Fruit fly (Drosophila melanogaster) whole organism, embryonic: ENCODE results near the gene CG32428.
A peak's percentile ranks its signal among the peaks of the same experiment; 100 is the strongest.

Experiments used
- Adf1 ChIP-seq: fragments of 200-800 bp; sonication (Bioruptor generic); IDR thresholded peaks from 2 replicates; pipeline ENCODE4 v1.3.6; 2022; ENCODE audit warnings: missing biosample characterization, missing genetic modification characterization
- CG10366 ChIP-seq: fragments of 200-800 bp; sonication (Bioruptor generic); IDR thresholded peaks from 2 replicates; pipeline ENCODE4 v1.3.6; 2022; ENCODE audit warnings: missing biosample characterization, missing genetic modification characterization
- CG12219 ChIP-seq: fragments of 200-800 bp; sonication (Bioruptor generic); optimal IDR thresholded peaks from 3 replicates; lab custom pipeline; 2018; ENCODE audit warnings: missing biosample characterization, mild to moderate bottlenecking, missing genetic modification characterization
- CG12659 ChIP-seq: fragments of 200-800 bp; sonication (Bioruptor generic); optimal IDR thresholded peaks from 3 replicates; lab custom pipeline; 2017; ENCODE audit warnings: mild to moderate bottlenecking, missing biosample characterization, missing genetic modification reagents, missing genetic modification characterization
- CG14441 ChIP-seq: fragments of 200-800 bp; sonication (Bioruptor generic); IDR thresholded peaks from 2 replicates; pipeline ENCODE4 v1.3.6; 2022; ENCODE audit warnings: missing biosample characterization, missing genetic modification characterization
- CG15269 ChIP-seq: fragments of 200-800 bp; sonication (Bioruptor generic); optimal IDR thresholded peaks from 2 replicates; lab custom pipeline; 2018; ENCODE audit warnings: missing biosample characterization, mild to moderate bottlenecking, missing genetic modification characterization, moderate library complexity
- CG1603 ChIP-seq: fragments of 200-800 bp; sonication (Bioruptor generic); optimal IDR thresholded peaks from 2 replicates; lab custom pipeline; 2019; ENCODE audit warnings: missing biosample characterization, mild to moderate bottlenecking, missing genetic modification characterization, moderate library complexity
- CG17385 ChIP-seq: fragments of 200-800 bp; sonication (Bioruptor generic); optimal IDR thresholded peaks from 3 replicates; lab custom pipeline; 2018; ENCODE audit warnings: missing biosample characterization, mild to moderate bottlenecking, missing genetic modification characterization
- CG17829 ChIP-seq: fragments of 200-800 bp; optimal IDR thresholded peaks from 2 replicates; lab custom pipeline; 2019; ENCODE audit warnings: missing biosample characterization, mild to moderate bottlenecking, missing genetic modification characterization, moderate library complexity
- CG2202 ChIP-seq: fragments of 200-800 bp; sonication (Bioruptor generic); optimal IDR thresholded peaks from 2 replicates; lab custom pipeline; 2018; ENCODE audit warnings: missing biosample characterization, mild to moderate bottlenecking, missing genetic modification characterization
- CG2678 ChIP-seq: fragments of 200-800 bp; sonication (Bioruptor generic); optimal IDR thresholded peaks from 3 replicates; lab custom pipeline; 2019; ENCODE audit warnings: missing biosample characterization, mild to moderate bottlenecking, missing genetic modification characterization, moderate library complexity
- CG33557 ChIP-seq: fragments of 200-800 bp; sonication (Bioruptor generic); optimal IDR thresholded peaks from 2 replicates; lab custom pipeline; 2019; ENCODE audit warnings: missing biosample characterization, mild to moderate bottlenecking, missing genetic modification characterization, moderate library complexity
- CG34224 ChIP-seq: fragments of 200-800 bp; sonication (Bioruptor generic); IDR thresholded peaks from 3 replicates; pipeline ENCODE4 v1.3.6; 2022; ENCODE audit warnings: missing biosample characterization, missing genetic modification characterization; ENCODE audit not compliant: partially characterized antibody
- CG5180 ChIP-seq: fragments of 200-800 bp; sonication (Bioruptor generic); optimal IDR thresholded peaks from 3 replicates; lab custom pipeline; 2017; ENCODE audit warnings: missing biosample characterization, missing genetic modification characterization, mild to moderate bottlenecking, moderate library complexity, missing genetic modification reagents
- CG6765 ChIP-seq: fragments of 200-800 bp; sonication (Bioruptor generic); optimal IDR thresholded peaks from 3 replicates; lab custom pipeline; 2017; ENCODE audit warnings: missing biosample characterization, mild to moderate bottlenecking, missing genetic modification characterization
- CG8388 ChIP-seq: fragments of 200-800 bp; sonication (Bioruptor generic); optimal IDR thresholded peaks from 2 replicates; lab custom pipeline; 2019; ENCODE audit warnings: missing biosample characterization, mild to moderate bottlenecking, missing genetic modification characterization, moderate library complexity
- CG8478 ChIP-seq: fragments of >200 bp; optimal IDR thresholded peaks from 2 replicates; lab custom pipeline; 2018
- Deaf1 ChIP-seq: fragments of 200-800 bp; optimal IDR thresholded peaks from 3 replicates; lab custom pipeline; 2019; ENCODE audit warnings: missing biosample characterization, mild to moderate bottlenecking, missing genetic modification characterization, moderate library complexity
- Dip2 ChIP-seq: fragments of 200-800 bp; sonication (Bioruptor generic); IDR thresholded peaks from 2 replicates; pipeline ENCODE4 v1.3.6; 2022; ENCODE audit warnings: missing biosample characterization, missing genetic modification characterization
- Dip3 ChIP-seq: fragments of 200-800 bp; sonication (Bioruptor generic); optimal IDR thresholded peaks from 3 replicates; lab custom pipeline; 2016; ENCODE audit warnings: missing biosample characterization, missing genetic modification characterization
- Hr3 ChIP-seq: fragments of 200-800 bp; sonication (Bioruptor generic); optimal IDR thresholded peaks from 3 replicates; lab custom pipeline; 2016; ENCODE audit warnings: missing biosample characterization, missing genetic modification characterization
- Mad ChIP-seq: fragments of 200-800 bp; sonication (Bioruptor generic); optimal IDR thresholded peaks from 2 replicates; lab custom pipeline; 2016; ENCODE audit warnings: missing biosample characterization, missing genetic modification characterization
- Meics ChIP-seq: fragments of 200-800 bp; sonication (Bioruptor generic); optimal IDR thresholded peaks from 2 replicates; lab custom pipeline; 2017; ENCODE audit warnings: missing biosample characterization, mild to moderate bottlenecking, missing genetic modification characterization
- Poxn ChIP-seq: fragments of 200-800 bp; sonication (Bioruptor generic); IDR thresholded peaks from 2 replicates; pipeline ENCODE4 v1.3.6; 2022; ENCODE audit warnings: missing biosample characterization, missing genetic modification characterization
- Xrp1 ChIP-seq: fragments of 200-800 bp; sonication (Bioruptor generic); IDR thresholded peaks from 2 replicates; pipeline ENCODE4 v1.3.6; 2022; ENCODE audit warnings: missing biosample characterization, missing genetic modification characterization
- az2 ChIP-seq: fragments of 200-800 bp; sonication (Bioruptor generic); optimal IDR thresholded peaks from 3 replicates; lab custom pipeline; 2016; ENCODE audit warnings: missing biosample characterization, missing genetic modification characterization
- br ChIP-seq: fragments of >200 bp; optimal IDR thresholded peaks from 2 replicates; lab custom pipeline; 2017
- cad ChIP-seq: fragments of >200 bp; optimal IDR thresholded peaks from 2 replicates; lab custom pipeline; 2017; ENCODE audit warnings: missing biosample characterization, missing genetic modification characterization
- cwo ChIP-seq: fragments of 200-800 bp; sonication (Bioruptor generic); optimal IDR thresholded peaks from 3 replicates; lab custom pipeline; 2017; ENCODE audit warnings: missing biosample characterization, missing genetic modification characterization, mild to moderate bottlenecking, moderate library complexity, missing genetic modification reagents
- da ChIP-seq: fragments of 200-800 bp; sonication (Bioruptor generic); optimal IDR thresholded peaks from 2 replicates; lab custom pipeline; 2016; ENCODE audit warnings: missing biosample characterization, missing genetic modification characterization
- danr ChIP-seq: fragments of 200-800 bp; sonication (Bioruptor generic); IDR thresholded peaks from 2 replicates; pipeline ENCODE4 v1.3.6; 2022; ENCODE audit warnings: missing biosample characterization, missing genetic modification characterization
- dimm ChIP-seq: fragments of 200-800 bp; sonication (Bioruptor generic); IDR thresholded peaks from 2 replicates; pipeline ENCODE4 v1.3.6; 2022; ENCODE audit warnings: missing biosample characterization, missing genetic modification characterization
- dysf ChIP-seq: fragments of 200-800 bp; sonication (Bioruptor generic); IDR thresholded peaks from 3 replicates; pipeline ENCODE4 v1.3.6; 2022; ENCODE audit warnings: missing biosample characterization, missing genetic modification characterization
- en ChIP-seq: fragments of 200-800 bp; sonication (Bioruptor generic); optimal IDR thresholded peaks from 2 replicates; lab custom pipeline; 2016; ENCODE audit warnings: missing biosample characterization, missing genetic modification characterization
- esg ChIP-seq: fragments of 200-800 bp; sonication (Bioruptor generic); conservative IDR thresholded peaks from 2 replicates; pipeline ENCODE4 v1.3.6; 2022; ENCODE audit warnings: missing biosample characterization, missing genetic modification characterization
- fru ChIP-seq: fragments of >200 bp; optimal IDR thresholded peaks from 2 replicates; lab custom pipeline; 2017
- gce ChIP-seq: fragments of 200-800 bp; sonication (Bioruptor generic); IDR thresholded peaks from 3 replicates; pipeline ENCODE4 v1.3.6; 2022; ENCODE audit warnings: missing biosample characterization, missing genetic modification characterization
- gsb-n ChIP-seq: fragments of 200-800 bp; sonication (Bioruptor generic); optimal IDR thresholded peaks from 3 replicates; lab custom pipeline; 2018; ENCODE audit warnings: missing biosample characterization, mild to moderate bottlenecking, missing genetic modification characterization
- hbn ChIP-seq: fragments of 200-800 bp; sonication (Bioruptor generic); IDR thresholded peaks from 2 replicates; pipeline ENCODE4 v1.3.6; 2022; ENCODE audit warnings: missing biosample characterization, missing genetic modification characterization; ENCODE audit not compliant: partially characterized antibody
- hkb ChIP-seq, 2 experiments: fragments of 200-800 bp in 1 of 2; fragments of >200 bp in 1 of 2; sonication (Bioruptor generic) in 1 of 2; IDR thresholded peaks in 1 of 2; optimal IDR thresholded peaks in 1 of 2; 2 replicates each; pipeline versions ENCODE4 v1.3.6 to Lab custom; 2017 to 2022; ENCODE audit warnings: missing biosample characterization in 1 of 2, missing genetic modification characterization in 1 of 2
- ind ChIP-seq: fragments of 200-800 bp; sonication (Bioruptor generic); optimal IDR thresholded peaks from 3 replicates; lab custom pipeline; 2016; ENCODE audit warnings: missing biosample characterization, missing genetic modification characterization
- knrl ChIP-seq: fragments of 200-800 bp; sonication (Bioruptor generic); IDR thresholded peaks from 3 replicates; pipeline ENCODE4 v1.3.6; 2022; ENCODE audit warnings: missing biosample characterization, missing genetic modification characterization; ENCODE audit not compliant: partially characterized antibody
- pfk ChIP-seq: fragments of 200-800 bp; sonication (Bioruptor generic); optimal IDR thresholded peaks from 2 replicates; lab custom pipeline; 2018; ENCODE audit warnings: missing biosample characterization, mild to moderate bottlenecking, missing genetic modification characterization, moderate library complexity
- salm ChIP-seq: fragments of 200-800 bp; sonication (Bioruptor generic); optimal IDR thresholded peaks from 2 replicates; lab custom pipeline; 2018; ENCODE audit warnings: missing biosample characterization, mild to moderate bottlenecking, missing genetic modification characterization
- sc ChIP-seq, 3 experiments: fragments of >200 bp in 2 of 3; fragments of 200-800 bp in 1 of 3; sonication (Bioruptor generic) in 1 of 3; optimal IDR thresholded peaks; 2 replicates in 2 of 3; 3 replicates in 1 of 3; lab custom pipeline; 2017; ENCODE audit warnings: mild to moderate bottlenecking in 1 of 3, missing biosample characterization in 1 of 3, missing genetic modification characterization in 1 of 3, missing genetic modification reagents in 1 of 3
- slbo ChIP-seq: fragments of 200-800 bp; sonication (Bioruptor generic); IDR thresholded peaks from 2 replicates; pipeline ENCODE4 v1.3.6; 2022; ENCODE audit warnings: missing biosample characterization, missing genetic modification characterization
- stwl ChIP-seq: fragments of 200-800 bp; sonication (Bioruptor generic); optimal IDR thresholded peaks from 3 replicates; lab custom pipeline; 2018; ENCODE audit warnings: missing biosample characterization, mild to moderate bottlenecking, missing genetic modification characterization, moderate library complexity
- vvl ChIP-seq: fragments of 200-800 bp; sonication (Bioruptor generic); IDR thresholded peaks from 2 replicates; pipeline ENCODE4 v1.3.6; 2022; ENCODE audit warnings: missing biosample characterization, missing genetic modification characterization
- wor ChIP-seq: fragments of 200-800 bp; sonication (Bioruptor generic); IDR thresholded peaks from 2 replicates; pipeline ENCODE4 v1.3.6; 2022; ENCODE audit warnings: missing biosample characterization, missing genetic modification characterization

Gene CG32428

DNA sequence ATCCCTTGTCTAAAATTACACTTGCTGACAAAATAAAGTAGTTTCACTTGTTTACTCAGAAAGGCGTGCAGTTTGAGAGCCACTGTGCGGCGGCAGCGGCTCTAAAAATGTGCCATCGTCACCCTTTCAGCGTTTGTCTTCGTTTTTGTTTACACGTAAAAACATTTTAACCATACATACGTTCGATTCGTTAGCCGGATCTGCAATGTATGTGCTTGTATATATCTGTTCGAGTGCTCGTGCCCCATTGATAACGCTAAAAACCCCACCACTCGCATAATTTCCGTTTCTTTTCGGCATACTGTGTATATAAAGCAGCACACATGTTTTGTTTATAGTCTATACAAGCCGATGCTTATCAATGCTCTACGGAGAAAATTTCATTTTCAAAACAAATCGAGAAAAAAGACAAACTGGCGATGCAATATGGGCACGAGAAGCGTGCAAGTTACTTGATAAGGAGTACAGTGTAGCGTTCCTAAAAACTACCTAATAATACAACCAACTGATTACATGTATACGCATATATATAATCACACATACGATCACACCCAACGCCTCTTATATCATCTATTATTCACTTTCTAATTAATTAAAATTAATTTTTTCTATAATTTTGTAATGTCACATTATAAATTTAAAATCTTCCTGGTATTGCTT, 43.1 kb upstream of the CG32428 start (continued):
- TF ChIP-seq Poxn (GFP tag; lab: Robert Waterston, UW) (no peak), da (GFP tag; lab: Kevin White, UChicago) (no peak), CG2202 (tag; lab: Kevin White, UChicago) (peak; percentile 15), CG1603 (peak; percentile 20), Adf1 (GFP tag; lab: Robert Waterston, UW) (peak; percentile 20; the same call in 1 of the 2 replicates), CG34224 (0 out of 3 replicates have a peak, but pooled peaks have one; percentile 31), gce (GFP tag; lab: Robert Waterston, UW) (0 out of 3 replicates have a peak, but pooled peaks have one; percentile 53), CG12219 (GFP tag; lab: Kevin White, UChicago) (peak; percentile 12), CG6765 (GFP tag; lab: Kevin White, UChicago) (no peak), cad (peak; percentile 90), sc (optimal IDR thresholded peaks at IDR 0.05; lab: Kevin White, UChicago) (no peak), sc (GFP tag; optimal IDR thresholded peaks at IDR 0.05; lab: Kevin White, UChicago) (peak; percentile 23), Dip2 (GFP tag; lab: Robert Waterston, UW) (no peak), knrl (GFP tag; lab: Robert Waterston, UW) (peak; percentile 31; the same call in 1 of the 3 replicates), salm (tag; lab: Kevin White, UChicago) (peak; percentile 23), cwo (GFP tag; lab: Kevin White, UChicago) (peak; percentile 57), Hr3 (GFP tag; lab: Kevin White, UChicago) (no peak), stwl (tag; lab: Kevin White, UChicago) (no peak), slbo (GFP tag; lab: Robert Waterston, UW) (peak; percentile 32; the same call in 1 of the 2 replicates), CG17385 (peak; percentile 33), fru (lab: Kevin White, UChicago) (no peak), CG5180 (GFP tag; lab: Kevin White, UChicago) (no peak), wor (GFP tag; lab: Robert Waterston, UW) (no peak), CG14441 (GFP tag; lab: Robert Waterston, UW) (peak; percentile 49; the same call in 1 of the 2 replicates), gsb-n (tag; lab: Kevin White, UChicago) (peak; percentile 38), CG17829 (tag; lab: Kevin White, UChicago) (peak; percentile 65), br (lab: Kevin White, UChicago) (no peak), dysf (peak; percentile 65; the same call in 2 of the 3 replicates), CG33557 (GFP tag; lab: Kevin White, UChicago) (no peak), hbn (no peak), CG12659 (GFP tag; lab: Kevin White, UChicago) (peak; percentile 37), CG15269 (tag; lab: Kevin White, UChicago) (peak; percentile 68), CG2678 (tag; lab: Kevin White, UChicago) (peak; percentile 76), hkb (optimal IDR thresholded peaks at IDR 0.05; lab: Kevin White, UChicago) (no peak), hkb (GFP tag; IDR thresholded peaks at IDR 0.05; lab: Robert Waterston, UW) (peak; percentile 16; the same call in 1 of the 2 replicates), pfk (no peak), Meics (peak; percentile 37), Dip3 (GFP tag; lab: Kevin White, UChicago) (no peak), en (GFP tag; lab: Kevin White, UChicago) (no peak), CG8478 (lab: Kevin White, UChicago) (no peak), az2 (peak; percentile 3), danr (no peak), Mad (no peak), Deaf1 (tag; lab: Kevin White, UChicago) (peak; percentile 61), dimm (GFP tag; lab: Robert Waterston, UW) (no peak), esg (GFP tag; lab: Robert Waterston, UW) (peak; percentile 36; the same call in 1 of the 2 replicates), CG10366 (GFP tag; lab: Robert Waterston, UW) (peak; percentile 33), vvl (peak; percentile 19; the same call in 1 of the 2 replicates), CG8388 (GFP tag; lab: Kevin White, UChicago) (peak; percentile 66), Xrp1 (peak; percentile 74), ind (GFP tag; lab: Kevin White, UChicago) (peak; percentile 42)
